Fruit fly (Drosophila melanogaster) whole organism, adult: ENCODE results near the gene LUBEL.

Source experiments
- CG11617 ChIP-seq: fragments of 200-800 bp; sonication (Bioruptor generic); optimal IDR thresholded peaks from 2 replicates; lab custom pipeline; 2017; ENCODE audit warnings: mild to moderate bottlenecking, missing biosample characterization, missing genetic modification reagents, missing genetic modification characterization
- CG12768 ChIP-seq: fragments of 200-800 bp; sonication (Bioruptor generic); optimal IDR thresholded peaks from 2 replicates; lab custom pipeline; 2017; ENCODE audit warnings: missing biosample characterization, missing genetic modification characterization, mild to moderate bottlenecking, moderate library complexity, missing genetic modification reagents
- CG33017 ChIP-seq: fragments of 200-800 bp; sonication (Bioruptor generic); optimal IDR thresholded peaks from 2 replicates; lab custom pipeline; 2018; ENCODE audit warnings: missing biosample characterization, mild to moderate bottlenecking, missing genetic modification characterization, moderate library complexity
- CG7101 ChIP-seq: fragments of 200-800 bp; sonication (Bioruptor generic); optimal IDR thresholded peaks from 2 replicates; lab custom pipeline; 2018; ENCODE audit warnings: missing biosample characterization, mild to moderate bottlenecking, missing genetic modification characterization, moderate library complexity
- Crg-1 ChIP-seq: fragments of 200-800 bp; sonication (Bioruptor generic); optimal IDR thresholded peaks from 2 replicates; lab custom pipeline; 2016; ENCODE audit warnings: missing biosample characterization, missing genetic modification characterization
- Hr96 ChIP-seq: fragments of 200-800 bp; sonication (Bioruptor generic); optimal IDR thresholded peaks from 2 replicates; lab custom pipeline; 2016; ENCODE audit warnings: missing biosample characterization, missing genetic modification characterization
- Mnt ChIP-seq: fragments of 200-800 bp; sonication (Bioruptor generic); optimal IDR thresholded peaks from 2 replicates; lab custom pipeline; 2016; ENCODE audit warnings: missing biosample characterization, mild to moderate bottlenecking, missing genetic modification characterization
- bab1 ChIP-seq: fragments of 200-800 bp; sonication (Bioruptor generic); optimal IDR thresholded peaks from 3 replicates; lab custom pipeline; 2019; ENCODE audit warnings: missing biosample characterization, mild to moderate bottlenecking, missing genetic modification characterization, moderate library complexity
- cic ChIP-seq: fragments of 200-800 bp; sonication (Bioruptor generic); optimal IDR thresholded peaks from 2 replicates; lab custom pipeline; 2017; ENCODE audit warnings: missing biosample characterization, mild to moderate bottlenecking, missing genetic modification characterization, moderate library complexity
- kay ChIP-seq: fragments of 200-800 bp; sonication (Bioruptor generic); peaks from one replicate; lab custom pipeline; 2016; ENCODE audit warnings: missing biosample characterization, missing genetic modification characterization, borderline replicate concordance
- tj ChIP-seq: fragments of 200-800 bp; sonication (Bioruptor generic); optimal IDR thresholded peaks from 3 replicates; lab custom pipeline; 2017; ENCODE audit warnings: missing biosample characterization, mild to moderate bottlenecking, missing genetic modification characterization, moderate library complexity

DNA sequence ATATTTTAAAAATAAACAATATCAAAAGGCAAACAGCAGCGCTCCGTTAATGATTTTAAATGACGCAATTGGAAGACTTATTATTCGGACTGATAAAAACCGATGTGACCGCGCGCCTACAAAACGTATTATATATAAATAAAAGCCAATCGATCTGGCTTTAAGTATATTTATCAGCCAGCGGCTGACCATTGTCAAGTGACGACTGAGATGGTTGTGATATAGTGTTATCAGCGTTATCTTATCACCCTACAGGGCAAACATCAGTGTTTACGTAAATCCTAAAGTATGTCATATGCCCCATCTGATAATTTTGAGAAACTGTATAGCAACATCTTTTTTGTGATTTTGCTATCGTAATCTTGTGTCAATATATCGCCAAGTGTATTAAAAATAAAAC is 16.8 kb upstream of the LUBEL start:
- no peak for TF ChIP-seq Mnt (GFP tag; lab: Kevin White, UChicago)
- TF ChIP-seq CG11617, result no peak
- peak; percentile 94 for TF ChIP-seq kay
- peak; percentile 31 for TF ChIP-seq CG33017
- TF ChIP-seq cic (GFP tag; lab: Kevin White, UChicago), result peak; percentile 80
- TF ChIP-seq tj (GFP tag; lab: Kevin White, UChicago), result no peak
- TF ChIP-seq Crg-1 (GFP tag; lab: Kevin White, UChicago), result no peak
- peak; percentile 48 for TF ChIP-seq CG12768 (GFP tag; lab: Kevin White, UChicago)
- no peak for TF ChIP-seq CG7101 (tag; lab: Kevin White, UChicago)
- no peak for TF ChIP-seq Hr96 (GFP tag; lab: Kevin White, UChicago)
- no peak for TF ChIP-seq bab1
